Fruit fly (Drosophila melanogaster): ENCODE measurements around the gene dcma.

dm6 chr2L:4734358-4734757, 39.8 kb downstream of the dcma start, which contains the start of gene CG15631:
- no peak for TF ChIP-seq CG12769 (tag; optimal IDR thresholded peaks at IDR 0.05)
- TF ChIP-seq CG1792 (GFP tag; optimal IDR thresholded peaks at IDR 0.05): no peak
- TF ChIP-seq CG15479 (GFP tag; optimal IDR thresholded peaks at IDR 0.05): no peak
- TF ChIP-seq fu2 (GFP tag; optimal IDR thresholded peaks at IDR 0.05): no peak
- TF ChIP-seq H2.0 (GFP tag; IDR thresholded peaks at IDR 0.05): no peak
- TF ChIP-seq MESR4 (GFP tag; optimal IDR thresholded peaks at IDR 0.05): no peak
- TF ChIP-seq CG8944 (GFP tag; optimal IDR thresholded peaks at IDR 0.05): no peak
- no peak for TF ChIP-seq CG31441 (GFP tag; IDR thresholded peaks at IDR 0.05)
- TF ChIP-seq Gug (GFP tag; IDR thresholded peaks at IDR 0.05): no peak
- TF ChIP-seq CG7745 (tag; optimal IDR thresholded peaks at IDR 0.05): no peak
- no peak for TF ChIP-seq Jarid2 (GFP tag; optimal IDR thresholded peaks at IDR 0.05)
- no peak for TF ChIP-seq rib (GFP tag; IDR thresholded peaks at IDR 0.05)
- no peak for TF ChIP-seq Pdp1 (GFP tag; optimal IDR thresholded peaks at IDR 0.05)
